Worm (Caenorhabditis elegans) whole organism, young adult: Measurements from ENCODE around the gene imp-2.
A peak's percentile ranks its signal among the peaks of the same experiment; 100 is the strongest.

Experiments used
- ceh-40 ChIP-seq: fragments of 200-800 bp; sonication (Bioruptor generic); IDR thresholded peaks from 2 replicates; pipeline ENCODE4 v1.3.6; 2022; ENCODE audit warnings: missing genetic modification characterization, missing compliant biosample characterization
- ceh-79 ChIP-seq: sonication (generic microtip); optimal IDR thresholded peaks from 2 replicates; lab custom pipeline; 2017; ENCODE audit warnings: mild to moderate bottlenecking, missing genetic modification characterization, missing compliant biosample characterization
- dpff-1 ChIP-seq: sonication (generic microtip); optimal IDR thresholded peaks from 2 replicates; lab custom pipeline; 2017; ENCODE audit warnings: mild to moderate bottlenecking, missing genetic modification characterization, missing compliant biosample characterization
- ets-4 ChIP-seq: fragments of 200-800 bp; sonication (Bioruptor generic); optimal IDR thresholded peaks from 2 replicates; lab custom pipeline; 2018; ENCODE audit warnings: mild to moderate bottlenecking, missing genetic modification characterization, missing compliant biosample characterization
- hmg-20 ChIP-seq: fragments of 200-800 bp; sonication (Bioruptor generic); IDR thresholded peaks from 2 replicates; pipeline ENCODE4 v1.3.6; 2022; ENCODE audit warnings: missing genetic modification reagents, missing genetic modification characterization, missing compliant biosample characterization
- pha-4 ChIP-seq: fragments of 150-350 bp; sonication (generic microtip); optimal IDR thresholded peaks from 2 replicates; lab custom pipeline; 2014; ENCODE audit warnings: missing biosample characterization, missing genetic modification reagents, missing genetic modification characterization
- snpc-4 ChIP-seq, 5 experiments: fragments of 150-350 bp in 1 of 5; sonication (generic microtip) in 4 of 5; optimal IDR thresholded peaks; 2 replicates each; lab custom pipeline; 2014 to 2018; ENCODE audit warnings: missing genetic modification characterization in 5 of 5, missing biosample characterization in 3 of 5, antibody characterized with exemption in 2 of 5, mild to moderate bottlenecking in 2 of 5, missing compliant biosample characterization in 2 of 5, missing genotype in 2 of 5, moderate library complexity in 2 of 5, missing genetic modification reagents in 1 of 5
- unc-62 ChIP-seq: fragments of 150-350 bp; optimal IDR thresholded peaks from 2 replicates; lab custom pipeline; 2014; ENCODE audit warnings: missing biosample characterization, missing genetic modification reagents, missing genetic modification characterization

ce11 chrIV:11110995-11111619 is 7.6 kb downstream of the imp-2 start, which contains the start of gene rps-5:
- TF ChIP-seq ceh-40 (GFP tag; lab: Robert Waterston, UW) = no peak
- no peak for TF ChIP-seq ceh-79
- no peak for TF ChIP-seq snpc-4 (GFP tag; optimal IDR thresholded peaks at IDR 0.05; lab: Kevin White, UChicago)
- TF ChIP-seq snpc-4 (tag; optimal IDR thresholded peaks at IDR 0.05; lab: Kevin White, UChicago) = peak in 2 of 4 experiments; percentile 29 to 31
- TF ChIP-seq ets-4 = no peak
- TF ChIP-seq unc-62 (GFP tag; lab: Kevin White, UChicago) = no peak
- no peak for TF ChIP-seq hmg-20 (GFP tag; lab: Robert Waterston, UW)
- TF ChIP-seq pha-4 = no peak
- TF ChIP-seq dpff-1 (tag; lab: Kevin White, UChicago) = no peak
